Fruit fly (Drosophila melanogaster) whole organism, embryonic: Measurements from ENCODE around the gene CG13285.
A peak's percentile ranks its signal among the peaks of the same experiment; 100 is the strongest.

Experiments used
- B-H2 ChIP-seq: fragments of 200-800 bp; sonication (Bioruptor generic); optimal IDR thresholded peaks from 2 replicates; lab custom pipeline; 2018; ENCODE audit warnings: missing biosample characterization, mild to moderate bottlenecking, missing genetic modification characterization
- CG10565 ChIP-seq: fragments of 200-800 bp; sonication (Bioruptor generic); optimal IDR thresholded peaks from 3 replicates; lab custom pipeline; 2016; ENCODE audit warnings: missing biosample characterization, mild to moderate bottlenecking, missing genetic modification characterization
- CG11695 ChIP-seq: fragments of 200-800 bp; sonication (Bioruptor generic); IDR thresholded peaks from 3 replicates; pipeline ENCODE4 v1.3.6; 2022; ENCODE audit warnings: missing biosample characterization, missing genetic modification characterization
- CG1233 ChIP-seq: fragments of 200-800 bp; sonication (Bioruptor generic); optimal IDR thresholded peaks from 4 replicates; lab custom pipeline; 2018; ENCODE audit warnings: missing biosample characterization, mild to moderate bottlenecking, missing genetic modification characterization
- CG13287 ChIP-seq: fragments of 200-800 bp; sonication (Bioruptor generic); IDR thresholded peaks from 2 replicates; pipeline ENCODE4 v1.3.6; 2022; ENCODE audit warnings: missing biosample characterization, missing genetic modification characterization; ENCODE audit not compliant: partially characterized antibody
- CG13894 ChIP-seq: fragments of 200-800 bp; sonication (Bioruptor generic); optimal IDR thresholded peaks from 3 replicates; lab custom pipeline; 2018; ENCODE audit warnings: missing biosample characterization, mild to moderate bottlenecking, missing genetic modification characterization, moderate library complexity
- CG14441 ChIP-seq: fragments of 200-800 bp; sonication (Bioruptor generic); IDR thresholded peaks from 2 replicates; pipeline ENCODE4 v1.3.6; 2022; ENCODE audit warnings: missing biosample characterization, missing genetic modification characterization
- CG1602 ChIP-seq: fragments of 200-800 bp; sonication (Bioruptor generic); optimal IDR thresholded peaks from 3 replicates; lab custom pipeline; 2016; ENCODE audit warnings: missing biosample characterization, missing genetic modification characterization
- CG18599 ChIP-seq: fragments of 200-800 bp; sonication (Bioruptor generic); optimal IDR thresholded peaks from 3 replicates; lab custom pipeline; 2017; ENCODE audit warnings: missing biosample characterization, missing genetic modification characterization, mild to moderate bottlenecking, moderate library complexity, missing genetic modification reagents
- CG2120 ChIP-seq: fragments of 200-800 bp; sonication (Bioruptor generic); optimal IDR thresholded peaks from 3 replicates; lab custom pipeline; 2016; ENCODE audit warnings: missing biosample characterization, missing genetic modification characterization
- CG2678 ChIP-seq: fragments of 200-800 bp; sonication (Bioruptor generic); optimal IDR thresholded peaks from 3 replicates; lab custom pipeline; 2019; ENCODE audit warnings: missing biosample characterization, mild to moderate bottlenecking, missing genetic modification characterization, moderate library complexity
- CG30020 ChIP-seq: fragments of 200-800 bp; optimal IDR thresholded peaks from 2 replicates; lab custom pipeline; 2019; ENCODE audit warnings: missing biosample characterization, mild to moderate bottlenecking, missing genetic modification characterization, moderate library complexity
- CG5180 ChIP-seq: fragments of 200-800 bp; sonication (Bioruptor generic); optimal IDR thresholded peaks from 3 replicates; lab custom pipeline; 2017; ENCODE audit warnings: missing biosample characterization, missing genetic modification characterization, mild to moderate bottlenecking, moderate library complexity, missing genetic modification reagents
- CG5245 ChIP-seq: fragments of 200-800 bp; sonication (Bioruptor generic); optimal IDR thresholded peaks from 3 replicates; lab custom pipeline; 2016; ENCODE audit warnings: missing biosample characterization, missing genetic modification characterization
- CG6175 ChIP-seq: fragments of 200-800 bp; sonication (Bioruptor generic); IDR thresholded peaks from 3 replicates; pipeline ENCODE4 v1.3.6; 2022; ENCODE audit warnings: missing biosample characterization, missing genetic modification characterization
- CG7271 ChIP-seq: fragments of 200-800 bp; sonication (Bioruptor generic); optimal IDR thresholded peaks from 2 replicates; lab custom pipeline; 2018; ENCODE audit warnings: missing biosample characterization, mild to moderate bottlenecking, missing genetic modification characterization, moderate library complexity
- CG9437 ChIP-seq: fragments of 200-800 bp; sonication (Bioruptor generic); optimal IDR thresholded peaks from 2 replicates; lab custom pipeline; 2018; ENCODE audit warnings: missing biosample characterization, mild to moderate bottlenecking, missing genetic modification characterization
- CTCF ChIP-seq: fragments of 200-800 bp; sonication (Bioruptor generic); optimal IDR thresholded peaks from 2 replicates; lab custom pipeline; 2017; ENCODE audit warnings: missing biosample characterization, mild to moderate bottlenecking, missing genetic modification characterization, moderate library complexity
- CoRest ChIP-seq: fragments of 200-800 bp; sonication (Bioruptor generic); optimal IDR thresholded peaks from 3 replicates; lab custom pipeline; 2018; ENCODE audit warnings: missing biosample characterization, mild to moderate bottlenecking, missing genetic modification characterization, moderate library complexity
- D19B ChIP-seq: fragments of 200-800 bp; sonication (Bioruptor generic); optimal IDR thresholded peaks from 2 replicates; lab custom pipeline; 2017; ENCODE audit warnings: missing biosample characterization, mild to moderate bottlenecking, missing genetic modification characterization
- Dek ChIP-seq: fragments of 200-800 bp; sonication (Bioruptor generic); optimal IDR thresholded peaks from 3 replicates; lab custom pipeline; 2019; ENCODE audit warnings: missing biosample characterization, mild to moderate bottlenecking, missing genetic modification characterization, moderate library complexity
- Dll ChIP-seq: fragments of 200-800 bp; sonication (Bioruptor generic); IDR thresholded peaks from 4 replicates; pipeline ENCODE4 v1.3.6; 2022; ENCODE audit warnings: missing biosample characterization, missing genetic modification characterization; ENCODE audit not compliant: partially characterized antibody
- Dref ChIP-seq: fragments of 200-800 bp; sonication (Bioruptor generic); IDR thresholded peaks from 2 replicates; pipeline ENCODE4 v1.3.6; 2022; ENCODE audit warnings: missing biosample characterization, missing genetic modification characterization
- Hr3 ChIP-seq: fragments of 200-800 bp; sonication (Bioruptor generic); optimal IDR thresholded peaks from 3 replicates; lab custom pipeline; 2016; ENCODE audit warnings: missing biosample characterization, missing genetic modification characterization
- Hsf ChIP-seq: fragments of 200-800 bp; sonication (Bioruptor generic); optimal IDR thresholded peaks from 3 replicates; lab custom pipeline; 2016; ENCODE audit warnings: missing biosample characterization, missing genetic modification characterization
- MESR4 ChIP-seq: fragments of 200-800 bp; sonication (Bioruptor generic); optimal IDR thresholded peaks from 2 replicates; lab custom pipeline; 2018; ENCODE audit warnings: missing biosample characterization, mild to moderate bottlenecking, missing genetic modification characterization, moderate library complexity
- NC2β ChIP-seq: fragments of 200-800 bp; sonication (Bioruptor generic); optimal IDR thresholded peaks from 2 replicates; lab custom pipeline; 2016; ENCODE audit warnings: missing biosample characterization, missing genetic modification characterization
- Opbp ChIP-seq: fragments of 200-800 bp; sonication (Bioruptor generic); IDR thresholded peaks from 3 replicates; pipeline ENCODE4 v1.3.6; 2022; ENCODE audit warnings: missing biosample characterization, missing genetic modification characterization; ENCODE audit not compliant: partially characterized antibody
- Side ChIP-seq: fragments of 200-800 bp; sonication (Bioruptor generic); optimal IDR thresholded peaks from 2 replicates; lab custom pipeline; 2016; ENCODE audit warnings: missing biosample characterization, missing genetic modification characterization
- Sin3A ChIP-seq: fragments of >200 bp; optimal IDR thresholded peaks from 2 replicates; lab custom pipeline; 2018
- Sox102F ChIP-seq: fragments of 200-800 bp; sonication (Bioruptor generic); optimal IDR thresholded peaks from 2 replicates; lab custom pipeline; 2018; ENCODE audit warnings: missing biosample characterization, mild to moderate bottlenecking, missing genetic modification characterization, moderate library complexity
- Sry-β ChIP-seq: fragments of 200-800 bp; sonication (Bioruptor generic); optimal IDR thresholded peaks from 2 replicates; lab custom pipeline; 2018; ENCODE audit warnings: missing biosample characterization, mild to moderate bottlenecking, missing genetic modification characterization, moderate library complexity
- Tbp ChIP-seq: fragments of >200 bp; optimal IDR thresholded peaks from 2 replicates; lab custom pipeline; 2018; ENCODE audit warnings: missing biosample characterization, missing genetic modification characterization
- ab ChIP-seq: fragments of 200-800 bp; sonication (Bioruptor generic); optimal IDR thresholded peaks from 2 replicates; lab custom pipeline; 2016; ENCODE audit warnings: missing biosample characterization, missing genetic modification characterization
- btn ChIP-seq: fragments of 200-800 bp; sonication (Bioruptor generic); optimal IDR thresholded peaks from 2 replicates; lab custom pipeline; 2016; ENCODE audit warnings: missing biosample characterization, missing genetic modification characterization
- chinmo ChIP-seq: fragments of 200-800 bp; sonication (Bioruptor generic); IDR thresholded peaks from 4 replicates; pipeline ENCODE4 v1.3.6; 2022; ENCODE audit warnings: missing biosample characterization, missing genetic modification characterization; ENCODE audit not compliant: partially characterized antibody
- gt ChIP-seq: fragments of 200-800 bp; sonication (Bioruptor generic); IDR thresholded peaks from 2 replicates; pipeline ENCODE4 v1.3.6; 2022; ENCODE audit warnings: missing biosample characterization, missing genetic modification characterization
- jumu ChIP-seq: fragments of 200-800 bp; sonication (Bioruptor generic); optimal IDR thresholded peaks from 3 replicates; lab custom pipeline; 2016; ENCODE audit warnings: missing biosample characterization, missing genetic modification characterization
- ken ChIP-seq: fragments of 200-800 bp; sonication (Bioruptor generic); IDR thresholded peaks from 3 replicates; pipeline ENCODE4 v1.3.6; 2022; ENCODE audit warnings: missing biosample characterization, missing genetic modification characterization
- lilli ChIP-seq: fragments of 200-800 bp; sonication (Bioruptor generic); optimal IDR thresholded peaks from 3 replicates; lab custom pipeline; 2016; ENCODE audit warnings: missing biosample characterization, missing genetic modification characterization
- mirr ChIP-seq: fragments of 200-800 bp; sonication (Bioruptor generic); optimal IDR thresholded peaks from 3 replicates; lab custom pipeline; 2018; ENCODE audit warnings: missing biosample characterization, mild to moderate bottlenecking, missing genetic modification characterization
- peb ChIP-seq: fragments of 200-800 bp; sonication (Bioruptor generic); IDR thresholded peaks from 2 replicates; pipeline ENCODE4 v1.3.6; 2022; ENCODE audit warnings: missing biosample characterization, missing genetic modification characterization
- pfk ChIP-seq: fragments of 200-800 bp; sonication (Bioruptor generic); optimal IDR thresholded peaks from 2 replicates; lab custom pipeline; 2018; ENCODE audit warnings: missing biosample characterization, mild to moderate bottlenecking, missing genetic modification characterization, moderate library complexity
- pzg ChIP-seq: fragments of 200-800 bp; sonication (Bioruptor generic); optimal IDR thresholded peaks from 3 replicates; lab custom pipeline; 2018; ENCODE audit warnings: missing biosample characterization, mild to moderate bottlenecking, missing genetic modification characterization, moderate library complexity
- sc ChIP-seq, 3 experiments: fragments of >200 bp in 2 of 3; fragments of 200-800 bp in 1 of 3; sonication (Bioruptor generic) in 1 of 3; optimal IDR thresholded peaks; 2 replicates in 2 of 3; 3 replicates in 1 of 3; lab custom pipeline; 2017; ENCODE audit warnings: mild to moderate bottlenecking in 1 of 3, missing biosample characterization in 1 of 3, missing genetic modification characterization in 1 of 3, missing genetic modification reagents in 1 of 3
- slou ChIP-seq: fragments of 200-800 bp; sonication (Bioruptor generic); optimal IDR thresholded peaks from 3 replicates; lab custom pipeline; 2016; ENCODE audit warnings: missing biosample characterization, missing genetic modification characterization
- tgo ChIP-seq: fragments of 200-800 bp; sonication (Bioruptor generic); IDR thresholded peaks from 3 replicates; pipeline ENCODE4 v1.3.6; 2022; ENCODE audit warnings: missing biosample characterization, missing genetic modification characterization
- tup ChIP-seq: fragments of 200-800 bp; sonication (Bioruptor generic); optimal IDR thresholded peaks from 2 replicates; lab custom pipeline; 2016; ENCODE audit warnings: missing biosample characterization, mild to moderate bottlenecking, missing genetic modification characterization, moderate library complexity

CG13285 gene

DNA sequence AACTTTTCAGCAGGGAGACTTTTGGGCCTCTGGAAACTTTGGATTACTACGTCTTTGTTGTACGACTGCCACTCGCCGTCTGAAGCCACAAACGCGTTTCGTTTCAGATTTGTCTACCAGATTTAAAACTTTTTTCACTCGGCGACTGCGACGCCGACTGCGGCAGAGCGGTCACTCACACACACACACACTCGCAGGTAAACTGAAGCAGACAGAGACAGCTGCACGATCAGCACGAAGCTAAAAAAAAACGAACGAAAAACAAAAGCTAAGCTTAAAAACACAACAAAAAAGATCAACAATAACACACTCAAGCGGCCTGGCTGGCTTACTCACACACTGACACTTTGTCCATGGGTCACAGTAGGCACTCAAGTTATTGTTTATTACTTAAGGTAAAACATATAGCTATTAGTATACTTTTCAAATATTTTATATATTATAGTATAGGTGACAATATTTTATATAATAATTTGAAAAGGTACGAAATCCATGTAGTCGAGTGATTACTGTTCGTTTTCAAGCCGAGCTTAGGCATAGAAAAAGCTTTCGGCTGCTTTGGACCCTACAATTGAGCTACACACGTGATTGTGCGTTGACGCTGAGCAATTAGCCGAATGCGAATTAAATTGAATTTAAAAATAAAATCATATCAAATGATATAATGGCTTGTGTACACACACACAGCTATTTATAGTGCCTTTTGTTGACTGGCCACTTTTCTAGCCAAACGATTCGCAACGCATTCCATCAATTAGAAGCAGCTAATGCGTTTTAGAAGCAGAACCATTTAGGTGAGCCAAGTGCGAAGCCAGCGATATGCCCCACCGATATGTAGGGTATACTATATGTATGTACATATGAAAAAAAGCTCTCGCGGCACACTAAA, 41.9 kb upstream of the CG13285 start, which contains the start of gene Msr-110 (continued):
- TF ChIP-seq Dll (no peak), jumu (GFP tag; lab: Kevin White, UChicago) (peak; percentile 70), CG30020 (tag; lab: Kevin White, UChicago) (peak; percentile 43), CG2120 (GFP tag; lab: Kevin White, UChicago) (peak; percentile 89), MESR4 (no peak), Dref (GFP tag; lab: Robert Waterston, UW) (no peak; the same call in 1 of the 2 replicates), D19B (GFP tag; lab: Kevin White, UChicago) (peak; percentile 83), CG7271 (tag; lab: Kevin White, UChicago) (peak; percentile 28), CG1233 (GFP tag; lab: Kevin White, UChicago) (peak; percentile 86), slou (GFP tag; lab: Kevin White, UChicago) (peak; percentile 68), CG5180 (GFP tag; lab: Kevin White, UChicago) (peak; percentile 83), CG5245 (peak; percentile 67), CG1602 (GFP tag; lab: Kevin White, UChicago) (peak; percentile 68), CTCF (GFP tag; lab: Kevin White, UChicago) (peak; percentile 19), pfk (GFP tag; lab: Kevin White, UChicago) (peak; percentile 19), Hr3 (peak; percentile 84), CG9437 (GFP tag; lab: Kevin White, UChicago) (peak; percentile 80), sc (optimal IDR thresholded peaks at IDR 0.05; lab: Kevin White, UChicago) (no peak), sc (GFP tag; optimal IDR thresholded peaks at IDR 0.05; lab: Kevin White, UChicago) (peak; percentile 66), CG11695 (GFP tag; lab: Robert Waterston, UW) (peak; percentile 90), CG10565 (GFP tag; lab: Kevin White, UChicago) (peak; percentile 21), Side (GFP tag; lab: Kevin White, UChicago) (peak; percentile 48), CG13894 (tag; lab: Kevin White, UChicago) (peak; percentile 95), tup (GFP tag; lab: Kevin White, UChicago) (peak; percentile 45), Sox102F (GFP tag; lab: Kevin White, UChicago) (peak; percentile 93), CG6175 (GFP tag; lab: Robert Waterston, UW) (peak; percentile 52; the same call in 2 of the 3 replicates), NC2β (GFP tag; lab: Kevin White, UChicago) (no peak), lilli (GFP tag; lab: Kevin White, UChicago) (peak; percentile 77), B-H2 (GFP tag; lab: Kevin White, UChicago) (peak; percentile 86), peb (GFP tag; lab: Robert Waterston, UW) (peak; percentile 76), CoRest (tag; lab: Kevin White, UChicago) (peak; percentile 93), Tbp (GFP tag; lab: Kevin White, UChicago) (no peak), pzg (GFP tag; lab: Kevin White, UChicago) (no peak), ab (peak; percentile 53), CG13287 (GFP tag; lab: Robert Waterston, UW) (no peak), ken (peak; percentile 65), chinmo (peak; percentile 82; the same call in 1 of the 4 replicates), Dek (tag; lab: Kevin White, UChicago) (peak; percentile 93), CG18599 (GFP tag; lab: Kevin White, UChicago) (peak; percentile 92), Sry-β (GFP tag; lab: Kevin White, UChicago) (peak; percentile 6), tgo (GFP tag; lab: Robert Waterston, UW) (peak; percentile 92), mirr (GFP tag; lab: Kevin White, UChicago) (peak; percentile 61), CG2678 (tag; lab: Kevin White, UChicago) (peak; percentile 96), Opbp (GFP tag; lab: Robert Waterston, UW) (no peak), Hsf (GFP tag; lab: Kevin White, UChicago) (peak; percentile 80), Sin3A (lab: Kevin White, UChicago) (no peak), CG14441 (GFP tag; lab: Robert Waterston, UW) (peak; percentile 86), btn (GFP tag; lab: Kevin White, UChicago) (peak; percentile 66), gt (GFP tag; lab: Robert Waterston, UW) (peak; percentile 53; the same call in 1 of the 2 replicates)
